Worm (Caenorhabditis elegans) whole organism, early embryonic: Measurements from ENCODE around the gene lgc-15.

Experiments used
- ama-1 ChIP-seq: fragments of 150-350 bp; optimal IDR thresholded peaks from 2 replicates; lab custom pipeline; 2014
- ets-7 ChIP-seq: sonication (generic microtip); optimal IDR thresholded peaks from 2 replicates; lab custom pipeline; 2016; ENCODE audit warnings: missing genotype, missing genetic modification characterization, missing compliant biosample characterization
- hmbx-1 ChIP-seq: sonication (generic microtip); optimal IDR thresholded peaks from 2 replicates; lab custom pipeline; 2016; ENCODE audit warnings: mild to moderate bottlenecking, missing genetic modification characterization, missing compliant biosample characterization
- sea-1 ChIP-seq: fragments of 200-800 bp; sonication (Bioruptor generic); conservative IDR thresholded peaks from 2 replicates; pipeline ENCODE4 v1.3.6; 2022; ENCODE audit warnings: missing genetic modification characterization, missing compliant biosample characterization

DNA sequence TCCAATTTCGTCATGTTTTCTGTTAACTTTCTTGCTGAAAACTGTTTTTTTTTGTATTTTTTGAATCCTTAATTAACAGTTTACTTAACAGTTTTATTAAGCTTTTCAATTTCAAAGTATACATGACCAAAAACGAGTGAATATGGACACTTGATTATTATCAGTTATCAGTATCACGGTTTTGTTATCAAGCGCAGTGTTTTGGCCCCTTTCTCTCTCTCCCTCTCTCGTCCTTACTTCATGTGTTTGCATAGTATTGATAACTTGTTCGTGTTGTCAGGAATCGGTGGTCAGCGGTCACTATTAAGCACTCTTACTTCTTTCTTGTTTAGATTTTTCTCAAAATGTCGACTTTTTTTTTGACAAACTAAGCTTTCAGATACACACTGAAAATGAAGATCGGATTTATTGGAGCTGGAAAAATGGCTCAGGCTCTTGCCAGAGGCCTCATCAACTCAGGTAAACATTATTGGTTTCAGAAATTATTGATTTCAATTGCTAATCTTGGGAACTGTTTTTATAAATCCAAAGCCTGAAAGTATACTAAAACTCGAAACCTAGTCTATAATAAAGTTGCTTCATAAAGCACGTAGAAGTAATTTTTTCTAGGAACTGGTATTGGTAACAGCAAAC lies 32.4 kb downstream of the lgc-15 start, which contains the start of gene pycr-1:
- TF ChIP-seq ama-1 (lab: Kevin White, UChicago), result no peak
- TF ChIP-seq hmbx-1 (tag; lab: Kevin White, UChicago), result no peak
- no peak for TF ChIP-seq ets-7
- no peak for TF ChIP-seq sea-1 (GFP tag; lab: Robert Waterston, UW)
